Fruit fly (Drosophila melanogaster) whole organism, pupa: ENCODE measurements around the gene CG1896.

Source experiments
- CG14655 ChIP-seq: fragments of 200-800 bp; sonication (Bioruptor generic); optimal IDR thresholded peaks from 3 replicates; lab custom pipeline; 2017; ENCODE audit warnings: mild to moderate bottlenecking, missing biosample characterization, missing genetic modification reagents, missing genetic modification characterization
- CG4496 ChIP-seq: fragments of 200-800 bp; sonication (Bioruptor generic); IDR thresholded peaks from 3 replicates; pipeline ENCODE4 v1.3.6; 2022; ENCODE audit warnings: missing biosample characterization, missing genetic modification characterization
- CG9948 ChIP-seq: fragments of 200-800 bp; sonication (Bioruptor generic); optimal IDR thresholded peaks from 2 replicates; lab custom pipeline; 2018; ENCODE audit warnings: missing biosample characterization, mild to moderate bottlenecking, missing genetic modification characterization, moderate library complexity
- D1 ChIP-seq: fragments of 200-800 bp; sonication (Bioruptor generic); optimal IDR thresholded peaks from 2 replicates; lab custom pipeline; 2018; ENCODE audit warnings: missing biosample characterization, mild to moderate bottlenecking, missing genetic modification characterization, moderate library complexity
- EcR ChIP-seq: fragments of 200-800 bp; sonication (Bioruptor generic); optimal IDR thresholded peaks from 3 replicates; lab custom pipeline; 2019; ENCODE audit warnings: missing biosample characterization, missing genetic modification characterization, mild to moderate bottlenecking, moderate library complexity, missing genetic modification reagents
- Pif1A ChIP-seq: fragments of 200-800 bp; sonication (Bioruptor generic); optimal IDR thresholded peaks from 3 replicates; lab custom pipeline; 2016; ENCODE audit warnings: missing biosample characterization, missing genetic modification characterization
- Pif1B ChIP-seq: fragments of 200-800 bp; sonication (Bioruptor generic); optimal IDR thresholded peaks from 3 replicates; lab custom pipeline; 2016; ENCODE audit warnings: missing biosample characterization, missing genetic modification characterization
- Snoo ChIP-seq: fragments of 200-800 bp; sonication (Bioruptor generic); optimal IDR thresholded peaks from 3 replicates; lab custom pipeline; 2017; ENCODE audit warnings: missing biosample characterization, mild to moderate bottlenecking, missing genetic modification characterization, inconsistent platforms
- rn ChIP-seq: fragments of 200-800 bp; sonication (Bioruptor generic); IDR thresholded peaks from 2 replicates; pipeline ENCODE4 v1.3.6; 2022; ENCODE audit warnings: missing biosample characterization, missing genetic modification characterization

- TF ChIP-seq Snoo (tag; lab: Kevin White, UChicago) = no peak
- TF ChIP-seq CG4496 (GFP tag; lab: Robert Waterston, UW) = peak; percentile 62; the same call in 2 of the 3 replicates
- no peak for TF ChIP-seq D1 (tag; lab: Kevin White, UChicago)
- TF ChIP-seq EcR (GFP tag; lab: Kevin White, UChicago) = no peak
- TF ChIP-seq Pif1A = peak; percentile 3
- TF ChIP-seq Pif1B = no peak
- TF ChIP-seq rn (GFP tag; lab: Robert Waterston, UW) = no peak
- peak; percentile 10 for TF ChIP-seq CG9948
- TF ChIP-seq CG14655 = peak; percentile 80
Measured at dm6 chr3R:31712585-31712984, 31.5 kb upstream of the CG1896 start.
